Worm (Caenorhabditis elegans): ENCODE measurements around the gene str-160.

Gene str-160

ce11 chrV:1701584-1702101 lies 33.0 kb upstream of the str-160 start, which contains the start of gene srw-90:
TSS of gene srw-90 (plus strand) at chrV:1702051.
- TF ChIP-seq nhr-77 (tag; optimal IDR thresholded peaks at IDR 0.05), result no peak
- TF ChIP-seq mml-1 (tag; optimal IDR thresholded peaks at IDR 0.05), result no peak
- no peak for TF ChIP-seq nhr-76 (tag; optimal IDR thresholded peaks at IDR 0.05)
- TF ChIP-seq R02D3.7 (tag; optimal IDR thresholded peaks at IDR 0.05), result no peak
- no peak for TF ChIP-seq fkh-2 (tag; optimal IDR thresholded peaks at IDR 0.05)
- TF ChIP-seq nhr-12 (tag; optimal IDR thresholded peaks at IDR 0.05), result no peak
- no peak for TF ChIP-seq ztf-4 (tag; optimal IDR thresholded peaks at IDR 0.05)
- no peak for TF ChIP-seq aly-2 (tag; optimal IDR thresholded peaks at IDR 0.05)
- no peak for TF ChIP-seq nhr-11 (tag; optimal IDR thresholded peaks at IDR 0.05)
- no peak for TF ChIP-seq ceh-16 (tag; optimal IDR thresholded peaks at IDR 0.05)
- no peak for TF ChIP-seq mdl-1 (tag; optimal IDR thresholded peaks at IDR 0.05)

ce11 chrV:1708441-1708840 lies 26.2 kb upstream of the str-160 start, which contains the start of gene srw-99:
TSS of gene srw-99 (plus strand) at chrV:1708741.
- TF ChIP-seq lin-39 (tag; optimal IDR thresholded peaks at IDR 0.05) (no peak), egl-5 (tag; optimal IDR thresholded peaks at IDR 0.05) (no peak), ceh-28 (tag; optimal IDR thresholded peaks at IDR 0.05) (no peak), aly-2 (tag; optimal IDR thresholded peaks at IDR 0.05) (no peak), nhr-77 (tag; optimal IDR thresholded peaks at IDR 0.05) (no peak), fkh-10 (GFP tag; optimal IDR thresholded peaks at IDR 0.05) (no peak), tbx-2 (tag; optimal IDR thresholded peaks at IDR 0.05) (no peak), elt-3 (tag; optimal IDR thresholded peaks at IDR 0.05) (no peak)

- no peak for TF ChIP-seq lin-39 (tag; optimal IDR thresholded peaks at IDR 0.05)
- TF ChIP-seq nhr-77 (tag; optimal IDR thresholded peaks at IDR 0.05), result no peak
- TF ChIP-seq nhr-67 (tag; optimal IDR thresholded peaks at IDR 0.05), result no peak
- no peak for TF ChIP-seq ama-1 (optimal IDR thresholded peaks at IDR 0.05)
- no peak for TF ChIP-seq ztf-11 (tag; optimal IDR thresholded peaks at IDR 0.05)
- no peak for TF ChIP-seq R02D3.7 (tag; optimal IDR thresholded peaks at IDR 0.05)
- TF ChIP-seq ceh-16 (tag; optimal IDR thresholded peaks at IDR 0.05), result no peak
- TF ChIP-seq eor-1 (tag; optimal IDR thresholded peaks at IDR 0.05), result no peak
- no peak for TF ChIP-seq mdl-1 (tag; optimal IDR thresholded peaks at IDR 0.05)
- TF ChIP-seq nhr-23 (tag; optimal IDR thresholded peaks at IDR 0.05), result no peak
- TF ChIP-seq ceh-9 (tag; optimal IDR thresholded peaks at IDR 0.05), result no peak
- TF ChIP-seq pha-4 (tag; optimal IDR thresholded peaks at IDR 0.05), result no peak
- no peak for TF ChIP-seq nhr-11 (tag; optimal IDR thresholded peaks at IDR 0.05)
- no peak for TF ChIP-seq elt-1 (tag; optimal IDR thresholded peaks at IDR 0.05)
- TF ChIP-seq nhr-237 (tag; optimal IDR thresholded peaks at IDR 0.05), result no peak
- no peak for TF ChIP-seq lin-15B (tag; optimal IDR thresholded peaks at IDR 0.05)
- no peak for TF ChIP-seq unc-62 (GFP tag; optimal IDR thresholded peaks at IDR 0.05)
These were observed 23.8 kb upstream of the str-160 start, which contains the start of gene srw-100 for ce11 chrV:1710909-1711308. TSS of gene srw-100 (plus strand) at chrV:1711209.

ce11 chrV:1716892-1717291 lies 17.8 kb upstream of the str-160 start, which contains the start of gene srw-103:
TSS of gene srw-103 (plus strand) at chrV:1717192.
- TF ChIP-seq ztf-4 (tag; optimal IDR thresholded peaks at IDR 0.05), result no peak
- TF ChIP-seq nhr-11 (tag; optimal IDR thresholded peaks at IDR 0.05), result no peak
- TF ChIP-seq R02D3.7 (tag; optimal IDR thresholded peaks at IDR 0.05), result no peak
- TF ChIP-seq unc-62 (GFP tag; optimal IDR thresholded peaks at IDR 0.05), result no peak
- TF ChIP-seq ceh-9 (tag; optimal IDR thresholded peaks at IDR 0.05), result no peak
- no peak for TF ChIP-seq nhr-67 (tag; optimal IDR thresholded peaks at IDR 0.05)
- no peak for TF ChIP-seq fos-1 (tag; optimal IDR thresholded peaks at IDR 0.05)
- no peak for TF ChIP-seq nhr-77 (tag; optimal IDR thresholded peaks at IDR 0.05)
- TF ChIP-seq lin-15B (tag; optimal IDR thresholded peaks at IDR 0.05), result no peak
- no peak for TF ChIP-seq fkh-10 (GFP tag; optimal IDR thresholded peaks at IDR 0.05)
- TF ChIP-seq elt-3 (tag; optimal IDR thresholded peaks at IDR 0.05), result no peak
- TF ChIP-seq elt-2 (tag; optimal IDR thresholded peaks at IDR 0.05), result no peak
- TF ChIP-seq lsy-12 (tag; optimal IDR thresholded peaks at IDR 0.05), result no peak

ce11 chrV:1718232-1718631 lies 16.4 kb upstream of the str-160 start:
- TF ChIP-seq ZK546.5 (tag; optimal IDR thresholded peaks at IDR 0.05), result no peak
- TF ChIP-seq ama-1 (optimal IDR thresholded peaks at IDR 0.05), result no peak
- no peak for TF ChIP-seq nhr-23 (tag; optimal IDR thresholded peaks at IDR 0.05)
- TF ChIP-seq mdl-1 (tag; optimal IDR thresholded peaks at IDR 0.05), result no peak
- no peak for TF ChIP-seq ceh-28 (tag; optimal IDR thresholded peaks at IDR 0.05)
- no peak for TF ChIP-seq pqm-1 (tag; optimal IDR thresholded peaks at IDR 0.05)
- no peak for TF ChIP-seq nhr-12 (tag; optimal IDR thresholded peaks at IDR 0.05)
- TF ChIP-seq ceh-16 (tag; optimal IDR thresholded peaks at IDR 0.05), result no peak
- TF ChIP-seq lin-15B (tag; optimal IDR thresholded peaks at IDR 0.05), result no peak
- no peak for TF ChIP-seq eor-1 (tag; optimal IDR thresholded peaks at IDR 0.05)
- TF ChIP-seq fkh-10 (GFP tag; optimal IDR thresholded peaks at IDR 0.05), result no peak
- no peak for TF ChIP-seq nhr-67 (tag; optimal IDR thresholded peaks at IDR 0.05)
- TF ChIP-seq unc-39 (tag; optimal IDR thresholded peaks at IDR 0.05), result no peak
- TF ChIP-seq elt-3 (tag; optimal IDR thresholded peaks at IDR 0.05), result no peak
- no peak for TF ChIP-seq tbx-2 (tag; optimal IDR thresholded peaks at IDR 0.05)
- TF ChIP-seq egl-27 (tag; optimal IDR thresholded peaks at IDR 0.05), result no peak
- TF ChIP-seq snpc-4 (tag; optimal IDR thresholded peaks at IDR 0.05), result no peak
- no peak for TF ChIP-seq ceh-9 (tag; optimal IDR thresholded peaks at IDR 0.05)
